Worm (Caenorhabditis elegans) whole organism, early embryonic: ENCODE results near the gene vkmt-1.

Experiments used
- F13C5.2 ChIP-seq: sonication (generic microtip); optimal IDR thresholded peaks from 2 replicates; lab custom pipeline; 2017; ENCODE audit warnings: mild to moderate bottlenecking, missing genetic modification characterization, inconsistent platforms, missing compliant biosample characterization
- ama-1 ChIP-seq: fragments of 150-350 bp; optimal IDR thresholded peaks from 2 replicates; lab custom pipeline; 2014
- ets-7 ChIP-seq: sonication (generic microtip); optimal IDR thresholded peaks from 2 replicates; lab custom pipeline; 2016; ENCODE audit warnings: missing genotype, missing genetic modification characterization, missing compliant biosample characterization
- flt-1 ChIP-seq: fragments of 200-800 bp; sonication (Bioruptor generic); IDR thresholded peaks from 2 replicates; pipeline ENCODE4 v1.3.6; 2022; ENCODE audit warnings: missing genetic modification characterization, missing compliant biosample characterization
- tbx-37 ChIP-seq: fragments of 200-800 bp; sonication (Bioruptor generic); conservative IDR thresholded peaks from 2 replicates; pipeline ENCODE4 v1.3.6; 2022; ENCODE audit warnings: missing genetic modification reagents, missing genetic modification characterization, missing compliant biosample characterization

DNA sequence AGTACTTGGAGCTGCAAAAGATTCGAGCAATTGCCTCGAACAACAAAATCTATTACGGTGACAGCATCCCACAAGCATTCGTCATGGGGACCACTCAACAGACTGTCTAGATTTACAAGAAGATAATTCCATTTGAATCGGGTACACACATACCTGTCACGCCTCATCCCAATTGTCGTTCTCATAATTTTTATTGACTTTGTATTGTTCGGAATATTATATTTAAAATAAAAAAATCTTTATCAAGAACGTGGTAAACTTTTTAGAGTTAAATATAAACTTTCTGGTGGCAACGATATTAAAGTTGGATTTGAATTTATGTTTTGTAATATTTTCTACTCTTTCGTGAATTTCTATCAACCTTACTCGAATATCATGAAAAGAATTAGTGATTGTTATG is 10.6 kb downstream of the vkmt-1 start, which contains the start of gene C42C1.9:
- no peak for TF ChIP-seq ama-1 (lab: Kevin White, UChicago)
- TF ChIP-seq F13C5.2 (tag; lab: Kevin White, UChicago): no peak
- TF ChIP-seq flt-1 (GFP tag; lab: Robert Waterston, UW): no peak
- no peak for TF ChIP-seq ets-7 (tag; lab: Kevin White, UChicago)
- TF ChIP-seq tbx-37 (GFP tag; lab: Robert Waterston, UW): no peak
